Fruit fly (Drosophila melanogaster): ENCODE results near the gene JhI-21.

Gene JhI-21

dm6 chr2L:12044613-12045350 is 11.1 kb downstream of the JhI-21 start, which contains the start of gene CG6785 (continued):
- TF ChIP-seq gfzf (GFP tag; optimal IDR thresholded peaks at IDR 0.05) (peak; percentile 1), CG2875 (GFP tag; optimal IDR thresholded peaks at IDR 0.05) (peak; percentile 96), sim (GFP tag; IDR thresholded peaks at IDR 0.05) (peak; percentile 75), z (GFP tag; IDR thresholded peaks at IDR 0.05) (no peak), Ets97D (GFP tag; optimal IDR thresholded peaks at IDR 0.05) (peak; percentile 65), Awh (GFP tag; IDR thresholded peaks at IDR 0.05) (peak; percentile 80), Eip74EF (GFP tag; optimal IDR thresholded peaks at IDR 0.05) (peak in 1 of 2 experiments; percentile 84), Lpt (GFP tag; optimal IDR thresholded peaks at IDR 0.05) (no peak), NFAT (GFP tag; IDR thresholded peaks at IDR 0.05) (peak; percentile 60), CG9215 (GFP tag; IDR thresholded peaks at IDR 0.05) (no peak), Camta (GFP tag; optimal IDR thresholded peaks at IDR 0.05) (peak; percentile 90), CG17385 (GFP tag; optimal IDR thresholded peaks at IDR 0.05) (peak; percentile 83), CG8281 (tag; optimal IDR thresholded peaks at IDR 0.05) (peak; percentile 69), Fer2 (tag; optimal IDR thresholded peaks at IDR 0.05) (peak; percentile 53), ftz-f1 (GFP tag; optimal IDR thresholded peaks at IDR 0.05) (no peak), CG17361 (GFP tag; IDR thresholded peaks at IDR 0.05) (peak; percentile 63; the same call in 2 of the 3 replicates), ham (GFP tag; IDR thresholded peaks at IDR 0.05) (no peak), ATbp (GFP tag; optimal IDR thresholded peaks at IDR 0.05) (peak; percentile 98), CG11085 (GFP tag; IDR thresholded peaks at IDR 0.05) (no peak), Atf6 (GFP tag; IDR thresholded peaks at IDR 0.05) (peak; percentile 72), CG16863 (GFP tag; optimal IDR thresholded peaks at IDR 0.05) (peak; percentile 77), CG13287 (GFP tag; IDR thresholded peaks at IDR 0.05; ENCODE audit: partially characterized antibody) (peak; percentile 15; the same call in 1 of the 2 replicates), CG12219 (GFP tag; optimal IDR thresholded peaks at IDR 0.05) (peak; percentile 88), Mes4 (GFP tag; optimal IDR thresholded peaks at IDR 0.05) (peak; percentile 91), CG17328 (GFP tag; IDR thresholded peaks at IDR 0.05) (peak; percentile 59), twi (tag; optimal IDR thresholded peaks at IDR 0.05) (peak; percentile 33), ase (GFP tag; IDR thresholded peaks at IDR 0.05) (no peak), vvl (GFP tag; IDR thresholded peaks at IDR 0.05) (peak; percentile 77), pita (GFP tag; optimal IDR thresholded peaks at IDR 0.05) (no peak), CG17802 (tag; optimal IDR thresholded peaks at IDR 0.05) (peak; percentile 24), slbo (GFP tag; IDR thresholded peaks at IDR 0.05) (no peak), nerfin-2 (GFP tag; IDR thresholded peaks at IDR 0.05; ENCODE audit: partially characterized antibody) (no peak), CG13624 (GFP tag; optimal IDR thresholded peaks at IDR 0.05) (peak; percentile 94), CG7745 (tag; optimal IDR thresholded peaks at IDR 0.05) (peak; percentile 81), Sox102F (GFP tag; optimal IDR thresholded peaks at IDR 0.05) (peak; percentile 80), CG11093 (GFP tag; IDR thresholded peaks at IDR 0.05) (no peak), CG11504 (tag; optimal IDR thresholded peaks at IDR 0.05) (peak; percentile 80), CG8089 (GFP tag; optimal IDR thresholded peaks at IDR 0.05) (peak; percentile 88), seq (GFP tag; IDR thresholded peaks at IDR 0.05) (peak; percentile 77; the same call in 1 of the 2 replicates), ato (GFP tag; IDR thresholded peaks at IDR 0.05; ENCODE audit: partially characterized antibody) (no peak), tx (GFP tag; optimal IDR thresholded peaks at IDR 0.05) (peak; percentile 69), Vsx1 (GFP tag; optimal IDR thresholded peaks at IDR 0.05) (peak; percentile 93), dmrt11E (tag; optimal IDR thresholded peaks at IDR 0.05) (peak; percentile 69), BtbVII (GFP tag; optimal IDR thresholded peaks at IDR 0.05) (peak; percentile 88), gem (tag; optimal IDR thresholded peaks at IDR 0.05) (peak; percentile 81), sr (GFP tag; IDR thresholded peaks at IDR 0.05) (peak; percentile 51; the same call in 1 of the 3 replicates), CkIIα-i1 (GFP tag; IDR thresholded peaks at IDR 0.05) (no peak), Ada2b (GFP tag; IDR thresholded peaks at IDR 0.05) (no peak), NC2α (GFP tag; optimal IDR thresholded peaks at IDR 0.05) (peak; percentile 90)
